Worm (Caenorhabditis elegans): Measurements from ENCODE around the gene C34F6.5.

- TF ChIP-seq hlh-12 (tag; optimal IDR thresholded peaks at IDR 0.05) (no peak), nhr-80 (tag; optimal IDR thresholded peaks at IDR 0.05) (peak; percentile 79), ztf-6 (GFP tag; IDR thresholded peaks at IDR 0.05) (no peak), Y67H2A.10 (GFP tag; conservative IDR thresholded peaks at IDR 0.05) (no peak), madf-8 (GFP tag; conservative IDR thresholded peaks at IDR 0.05) (no peak), lin-40 (tag; optimal IDR thresholded peaks at IDR 0.05) (no peak), mcd-1 (GFP tag; IDR thresholded peaks at IDR 0.05) (no peak), snpc-4 (GFP tag; optimal IDR thresholded peaks at IDR 0.05) (no peak), snpc-4 (tag; optimal IDR thresholded peaks at IDR 0.05) (no peak), D2030.7 (GFP tag; IDR thresholded peaks at IDR 0.05) (no peak), unc-62 (GFP tag; optimal IDR thresholded peaks at IDR 0.05) (no peak)
Measured at ce11 chrX:11251928-11252327, 43.2 kb upstream of the C34F6.5 start.

Data from whole organism, young adult.